Fruit fly (Drosophila melanogaster): ENCODE results near the gene CG8519.

DNA sequence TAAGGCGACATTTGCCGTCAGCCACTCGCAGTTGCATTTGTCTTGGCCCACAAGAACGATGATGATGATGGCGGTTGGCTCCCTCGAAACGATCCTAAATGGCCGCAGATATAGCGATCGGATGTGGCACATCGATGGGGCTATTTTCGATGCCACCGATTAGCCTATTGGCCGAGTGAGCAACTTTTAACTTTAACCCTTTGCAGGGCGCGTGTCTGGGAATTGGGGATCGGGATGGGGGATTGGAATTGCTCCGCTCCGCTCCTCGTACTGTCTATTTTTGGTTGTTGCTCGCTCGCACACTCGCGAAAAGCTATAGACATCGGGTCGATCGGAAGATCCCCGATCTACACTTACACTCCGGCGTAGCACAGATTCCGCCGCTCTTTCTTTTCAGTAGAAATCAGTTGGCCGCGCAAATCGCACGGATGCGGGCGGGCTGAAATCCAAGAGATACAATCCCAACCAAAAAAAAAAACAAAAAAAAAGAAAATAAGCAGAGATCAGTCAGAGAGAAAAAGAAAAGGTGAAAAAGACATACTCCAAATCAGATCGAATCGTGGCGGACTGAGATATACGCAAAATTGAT is at the start of gene CG8519:
- no peak for TF ChIP-seq CG6683 (GFP tag; optimal IDR thresholded peaks at IDR 0.05)
- no peak for TF ChIP-seq CG12219 (GFP tag; optimal IDR thresholded peaks at IDR 0.05)
- TF ChIP-seq sna (GFP tag; IDR thresholded peaks at IDR 0.05; ENCODE audit: partially characterized antibody) = no peak
- TF ChIP-seq CG9932 (GFP tag; IDR thresholded peaks at IDR 0.05) = no peak
- TF ChIP-seq CG16815 (GFP tag; optimal IDR thresholded peaks at IDR 0.05) = no peak
- no peak for TF ChIP-seq CG30403 (GFP tag; optimal IDR thresholded peaks at IDR 0.05)
- no peak for TF ChIP-seq jumu (GFP tag; optimal IDR thresholded peaks at IDR 0.05)
- no peak for TF ChIP-seq CG8089 (GFP tag; optimal IDR thresholded peaks at IDR 0.05)
- no peak for TF ChIP-seq CG17912 (GFP tag; optimal IDR thresholded peaks at IDR 0.05)

Data from whole organism, embryonic.